Worm (Caenorhabditis elegans) whole organism, L4 larva: ENCODE data around the gene cyp-35B2.
A peak's percentile ranks its signal among the peaks of the same experiment; 100 is the strongest.

Experiments
- F26F4.8 ChIP-seq: fragments of 200-800 bp; sonication (Bioruptor generic); conservative IDR thresholded peaks from 2 replicates; pipeline ENCODE4 v1.3.6; 2022; ENCODE audit warnings: missing genetic modification characterization, missing compliant biosample characterization
- T20F7.1 ChIP-seq: fragments of 200-800 bp; sonication (Bioruptor generic); optimal IDR thresholded peaks from 2 replicates; lab custom pipeline; 2018; ENCODE audit warnings: mild to moderate bottlenecking, missing genetic modification characterization, missing compliant biosample characterization
- Y48G9A.11 ChIP-seq: fragments of 200-800 bp; sonication (Bioruptor generic); IDR thresholded peaks from 2 replicates; pipeline ENCODE4 v1.3.6; 2022; ENCODE audit warnings: missing genetic modification reagents, missing genetic modification characterization, missing compliant biosample characterization
- Y5F2A.4 ChIP-seq: fragments of 200-800 bp; sonication (Bioruptor generic); optimal IDR thresholded peaks from 2 replicates; lab custom pipeline; 2018; ENCODE audit warnings: mild to moderate bottlenecking, missing genetic modification characterization, missing compliant biosample characterization
- Y75B8A.6 ChIP-seq: fragments of 200-800 bp; sonication (Bioruptor generic); IDR thresholded peaks from 2 replicates; pipeline ENCODE4 v1.3.6; 2022; ENCODE audit warnings: missing genetic modification reagents, missing genetic modification characterization, missing compliant biosample characterization
- aha-1 ChIP-seq: fragments of 150-350 bp; peaks from one replicate; lab custom pipeline; 2014; ENCODE audit warnings: missing biosample characterization, missing genetic modification characterization
- aly-2 ChIP-seq: sonication (generic microtip); optimal IDR thresholded peaks from 2 replicates; lab custom pipeline; 2018; ENCODE audit warnings: missing biosample characterization, missing genetic modification characterization
- ama-1 ChIP-seq: fragments of 150-350 bp; optimal IDR thresholded peaks from 2 replicates; lab custom pipeline; 2014; ENCODE audit warnings: inconsistent platforms, mixed read lengths
- arid-1 ChIP-seq: fragments of 200-800 bp; sonication (Bioruptor generic); conservative IDR thresholded peaks from 2 replicates; pipeline ENCODE4 v1.3.6; 2022; ENCODE audit warnings: missing genetic modification reagents, missing genetic modification characterization, missing compliant biosample characterization
- attf-4 ChIP-seq: sonication (generic microtip); optimal IDR thresholded peaks from 3 replicates; lab custom pipeline; 2017; ENCODE audit warnings: missing biosample characterization, missing genetic modification characterization
- ceh-20 ChIP-seq: fragments of 200-800 bp; sonication (Bioruptor generic); IDR thresholded peaks from 2 replicates; pipeline ENCODE4 v1.3.6; 2022; ENCODE audit warnings: missing genetic modification reagents, missing genetic modification characterization, missing compliant biosample characterization
- ceh-32 ChIP-seq: sonication (generic microtip); optimal IDR thresholded peaks from 2 replicates; lab custom pipeline; 2016; ENCODE audit warnings: mild to moderate bottlenecking, missing genetic modification characterization, missing compliant biosample characterization; ENCODE audit not compliant: poor library complexity
- ceh-82 ChIP-seq: sonication (generic microtip); optimal IDR thresholded peaks from 2 replicates; lab custom pipeline; 2017; ENCODE audit warnings: missing biosample characterization, missing genetic modification characterization
- ces-1 ChIP-seq: fragments of 150-350 bp; sonication (generic microtip); optimal IDR thresholded peaks from 4 replicates; lab custom pipeline; 2014; ENCODE audit warnings: missing biosample characterization, missing genetic modification reagents, missing genetic modification characterization
- dmd-6 ChIP-seq: fragments of 200-800 bp; sonication (Bioruptor generic); IDR thresholded peaks from 2 replicates; pipeline ENCODE4 v1.3.6; 2022; ENCODE audit warnings: missing genetic modification reagents, missing genetic modification characterization, missing compliant biosample characterization
- dmd-8 ChIP-seq: fragments of 200-800 bp; sonication (Bioruptor generic); IDR thresholded peaks from 2 replicates; pipeline ENCODE4 v1.3.6; 2022; ENCODE audit warnings: missing genetic modification characterization, missing compliant biosample characterization
- dpl-1 ChIP-seq: fragments of 150-350 bp; optimal IDR thresholded peaks from 2 replicates; lab custom pipeline; 2014; ENCODE audit warnings: missing biosample characterization, missing genetic modification reagents, missing genetic modification characterization
- duxl-1 ChIP-seq: sonication (generic microtip); optimal IDR thresholded peaks from 2 replicates; lab custom pipeline; 2016; ENCODE audit warnings: mild to moderate bottlenecking, missing genetic modification characterization, moderate library complexity, missing compliant biosample characterization; ENCODE audit not compliant: poor library complexity
- dve-1 ChIP-seq: sonication (generic microtip); optimal IDR thresholded peaks from 2 replicates; lab custom pipeline; 2017; ENCODE audit warnings: antibody characterized with exemption, mild to moderate bottlenecking, missing genetic modification characterization, missing compliant biosample characterization; ENCODE audit not compliant: insufficient read depth
- egl-43 ChIP-seq: fragments of 200-800 bp; sonication (Bioruptor generic); IDR thresholded peaks from 2 replicates; pipeline ENCODE4 v1.3.6; 2022; ENCODE audit warnings: missing genetic modification reagents, missing genetic modification characterization, missing compliant biosample characterization
- gei-8 ChIP-seq: fragments of 200-800 bp; sonication (Bioruptor generic); optimal IDR thresholded peaks from 2 replicates; lab custom pipeline; 2018; ENCODE audit warnings: mild to moderate bottlenecking, missing genetic modification characterization, missing compliant biosample characterization
- hlh-11 ChIP-seq: fragments of 200-800 bp; sonication (Bioruptor generic); optimal IDR thresholded peaks from 2 replicates; lab custom pipeline; 2018; ENCODE audit warnings: mild to moderate bottlenecking, missing genetic modification characterization, missing compliant biosample characterization
- hmg-1.1 ChIP-seq: fragments of 200-800 bp; sonication (Bioruptor generic); IDR thresholded peaks from 2 replicates; pipeline ENCODE4 v1.3.6; 2022; ENCODE audit warnings: missing genetic modification reagents, missing genetic modification characterization, missing compliant biosample characterization
- lim-7 ChIP-seq: fragments of 200-800 bp; sonication (Bioruptor generic); IDR thresholded peaks from 2 replicates; pipeline ENCODE4 v1.3.6; 2022; ENCODE audit warnings: missing genetic modification characterization, missing compliant biosample characterization
- lin-39 ChIP-seq: fragments of 150-350 bp; optimal IDR thresholded peaks from 2 replicates; lab custom pipeline; 2014; ENCODE audit warnings: missing biosample characterization, missing genetic modification reagents, missing genetic modification characterization
- mep-1 ChIP-seq: fragments of 150-350 bp; sonication (generic microtip); optimal IDR thresholded peaks from 3 replicates; lab custom pipeline; 2014; ENCODE audit warnings: missing biosample characterization, missing genetic modification characterization
- mxl-2 ChIP-seq: fragments of 200-800 bp; sonication (Bioruptor generic); conservative IDR thresholded peaks from 2 replicates; pipeline ENCODE4 v1.3.6; 2022; ENCODE audit warnings: missing genetic modification reagents, missing genetic modification characterization, missing compliant biosample characterization
- nhr-10 ChIP-seq: fragments of 150-350 bp; optimal IDR thresholded peaks from 2 replicates; lab custom pipeline; 2014; ENCODE audit warnings: missing biosample characterization, missing genetic modification characterization
- nhr-102 ChIP-seq: sonication (generic microtip); optimal IDR thresholded peaks from 2 replicates; lab custom pipeline; 2016; ENCODE audit warnings: mild to moderate bottlenecking, missing genetic modification characterization, moderate library complexity, missing compliant biosample characterization
- nhr-111 ChIP-seq: fragments of 200-800 bp; sonication (Bioruptor generic); optimal IDR thresholded peaks from 2 replicates; lab custom pipeline; 2018; ENCODE audit warnings: mild to moderate bottlenecking, missing genetic modification characterization, missing compliant biosample characterization
- nhr-237 ChIP-seq: sonication (generic microtip); optimal IDR thresholded peaks from 2 replicates; lab custom pipeline; 2017; ENCODE audit warnings: missing biosample characterization, missing genetic modification characterization
- nhr-25 ChIP-seq: sonication (generic microtip); optimal IDR thresholded peaks from 2 replicates; lab custom pipeline; 2017; ENCODE audit warnings: missing genetic modification characterization, mild to moderate bottlenecking, missing compliant biosample characterization, antibody characterized with exemption, moderate library complexity, borderline replicate concordance; ENCODE audit not compliant: insufficient read depth
- nhr-28 ChIP-seq: fragments of 150-350 bp; optimal IDR thresholded peaks from 2 replicates; lab custom pipeline; 2014; ENCODE audit warnings: missing biosample characterization, missing genetic modification characterization
- nhr-6 ChIP-seq: fragments of 150-350 bp; optimal IDR thresholded peaks from 2 replicates; lab custom pipeline; 2014; ENCODE audit warnings: missing biosample characterization, missing genetic modification characterization
- nhr-76 ChIP-seq: fragments of 150-350 bp; optimal IDR thresholded peaks from 2 replicates; lab custom pipeline; 2014; ENCODE audit warnings: missing biosample characterization, missing genetic modification characterization
- pqm-1 ChIP-seq: sonication (generic microtip); optimal IDR thresholded peaks from 2 replicates; lab custom pipeline; 2017; ENCODE audit warnings: missing biosample characterization, missing genetic modification characterization
- saeg-2 ChIP-seq: fragments of 200-800 bp; sonication (Bioruptor generic); IDR thresholded peaks from 2 replicates; pipeline ENCODE4 v1.3.6; 2022; ENCODE audit warnings: missing genetic modification reagents, missing genetic modification characterization, missing compliant biosample characterization
- snpc-4 ChIP-seq: fragments of 150-350 bp; optimal IDR thresholded peaks from 2 replicates; lab custom pipeline; 2014; ENCODE audit warnings: missing biosample characterization, missing genetic modification characterization
- spr-1 ChIP-seq: sonication (generic microtip); optimal IDR thresholded peaks from 2 replicates; lab custom pipeline; 2016; ENCODE audit warnings: mild to moderate bottlenecking, missing genetic modification characterization, missing compliant biosample characterization
- spr-3 ChIP-seq: fragments of 200-800 bp; sonication (Bioruptor generic); optimal IDR thresholded peaks from 2 replicates; lab custom pipeline; 2018; ENCODE audit warnings: mild to moderate bottlenecking, missing genetic modification characterization, missing compliant biosample characterization
- tag-97 ChIP-seq: fragments of 200-800 bp; sonication (Bioruptor generic); IDR thresholded peaks from 2 replicates; pipeline ENCODE4 v1.3.6; 2022; ENCODE audit warnings: missing genetic modification characterization, missing compliant biosample characterization
- tra-1 ChIP-seq: fragments of 200-800 bp; sonication (Bioruptor generic); IDR thresholded peaks from 2 replicates; pipeline ENCODE4 v1.3.6; 2022; ENCODE audit warnings: missing genetic modification reagents, missing genetic modification characterization, missing compliant biosample characterization
- unc-62 ChIP-seq, 3 experiments: fragments of 150-350 bp in 1 of 3; sonication (generic microtip); optimal IDR thresholded peaks in 2 of 3; peaks in 1 of 3; 1 replicate in 1 of 3; 2 replicates in 2 of 3; lab custom pipeline; 2014 to 2017; ENCODE audit warnings: missing biosample characterization in 3 of 3, missing genetic modification characterization in 3 of 3, missing genetic modification reagents in 3 of 3, missing genotype in 1 of 3
- zag-1 ChIP-seq: fragments of 150-350 bp; optimal IDR thresholded peaks from 2 replicates; lab custom pipeline; 2014; ENCODE audit warnings: missing biosample characterization, missing genetic modification characterization
- zip-11 ChIP-seq: fragments of 200-800 bp; sonication (Bioruptor generic); IDR thresholded peaks from 2 replicates; pipeline ENCODE4 v1.3.6; 2022; ENCODE audit warnings: missing genetic modification characterization, missing compliant biosample characterization
- zip-2 ChIP-seq: fragments of 150-350 bp; optimal IDR thresholded peaks from 2 replicates; lab custom pipeline; 2014; ENCODE audit warnings: missing biosample characterization, missing genetic modification characterization
- ztf-11 ChIP-seq: fragments of 150-350 bp; optimal IDR thresholded peaks from 2 replicates; lab custom pipeline; 2014; ENCODE audit warnings: missing biosample characterization, missing genetic modification characterization

cyp-35B2 gene

DNA sequence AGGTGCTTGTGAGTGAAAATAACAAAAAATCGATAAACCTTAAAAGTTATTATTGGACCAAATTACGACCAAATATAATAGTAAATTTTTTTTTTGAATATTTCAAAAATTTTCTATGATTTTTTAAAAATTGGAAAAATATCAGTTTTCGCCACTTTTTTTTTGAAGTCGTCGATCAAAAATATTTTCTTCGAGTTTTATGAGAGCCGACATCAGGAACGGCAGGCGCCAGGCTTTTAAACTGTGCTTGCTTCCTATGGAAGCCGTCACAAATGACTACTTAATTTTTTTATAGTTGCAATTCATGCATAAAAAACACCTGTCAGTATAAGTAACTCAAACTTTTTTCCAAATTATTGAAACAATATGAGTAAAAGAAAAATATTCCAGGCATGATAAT is 38.5 kb upstream of the cyp-35B2 start:
- TF ChIP-seq ceh-82 (tag; lab: Kevin White, UChicago): no peak
- TF ChIP-seq unc-62 (GFP tag; optimal IDR thresholded peaks at IDR 0.05 in 1 of 2; lab: Kevin White, UChicago): peak in 1 of 2 experiments; percentile 93
- TF ChIP-seq unc-62 (tag; optimal IDR thresholded peaks at IDR 0.05; lab: Kevin White, UChicago): no peak

DNA sequence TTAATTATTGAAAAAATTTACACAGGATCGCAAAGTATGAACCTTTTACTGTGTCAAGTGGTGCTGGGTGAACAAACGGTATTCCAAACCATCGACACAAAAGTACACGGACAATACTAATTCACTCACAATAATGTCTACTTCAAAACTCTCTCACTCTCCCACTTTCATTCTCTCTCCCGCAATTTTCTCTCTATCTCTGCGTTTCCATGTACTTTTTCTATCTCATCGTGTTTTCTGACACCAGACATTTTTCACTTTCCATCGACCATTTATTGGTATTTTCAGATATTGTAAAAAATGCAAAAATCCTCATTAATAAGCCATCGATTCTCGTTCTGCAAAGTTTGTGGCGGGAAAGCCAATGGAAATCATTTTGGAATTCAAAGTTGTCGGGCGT is 36.1 kb upstream of the cyp-35B2 start, which contains the start of gene nhr-156:
Gene nhr-156 (plus strand): TSS at position 266 of the 400 bp plus-strand sequence.
- no peak for TF ChIP-seq tra-1 (GFP tag; lab: Robert Waterston, UW)
- TF ChIP-seq Y75B8A.6: no peak
- TF ChIP-seq nhr-28 (tag; lab: Kevin White, UChicago): peak; percentile 0
- no peak for TF ChIP-seq aly-2 (tag; lab: Kevin White, UChicago)
- no peak for TF ChIP-seq zip-2
- no peak for TF ChIP-seq tag-97
- no peak for TF ChIP-seq nhr-111 (GFP tag; lab: Kevin White, UChicago)
- no peak for TF ChIP-seq F26F4.8
- no peak for TF ChIP-seq zag-1 (tag; lab: Kevin White, UChicago)
- TF ChIP-seq hlh-11 (tag; lab: Kevin White, UChicago): no peak
- TF ChIP-seq pqm-1: peak; percentile 3
- no peak for TF ChIP-seq dve-1
- no peak for TF ChIP-seq nhr-102 (tag; lab: Kevin White, UChicago)
- TF ChIP-seq duxl-1 (tag; lab: Kevin White, UChicago): peak; percentile 81

DNA sequence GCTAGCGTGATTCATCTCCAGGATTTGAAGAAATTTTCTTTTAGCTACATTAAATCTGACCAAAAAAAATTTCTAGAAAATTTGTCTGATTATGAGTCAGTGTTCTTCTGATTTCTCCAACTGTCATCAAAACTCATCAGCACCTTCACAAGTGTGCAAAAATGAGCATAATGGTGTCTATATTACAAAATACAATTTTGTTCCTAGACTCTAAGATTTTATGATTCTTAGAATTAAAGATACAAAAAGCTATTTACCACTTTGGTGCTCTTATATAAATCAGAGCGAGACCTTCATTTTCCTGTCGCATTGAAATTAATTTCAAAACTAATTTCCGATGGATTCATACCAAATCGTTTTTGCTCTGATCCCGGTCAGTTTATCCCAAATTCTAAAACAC is 29.5 kb upstream of the cyp-35B2 start, which contains the start of gene srx-68:
Gene srx-68 (plus strand): TSS at position 301 of the 400 bp plus-strand sequence.
- TF ChIP-seq nhr-6 (no peak), spr-1 (no peak), gei-8 (GFP tag; lab: Kevin White, UChicago) (no peak), ceh-32 (tag; lab: Kevin White, UChicago) (no peak), zag-1 (tag; lab: Kevin White, UChicago) (no peak), Y5F2A.4 (no peak)

ce11 chrV:3913131-3913530 is 28.8 kb upstream of the cyp-35B2 start:
- TF ChIP-seq attf-4 (no peak), dmd-6 (GFP tag; lab: Robert Waterston, UW) (no peak), nhr-25 (tag; lab: Kevin White, UChicago) (no peak), ces-1 (GFP tag; lab: Kevin White, UChicago) (no peak), nhr-76 (no peak), mxl-2 (GFP tag; lab: Robert Waterston, UW) (no peak), saeg-2 (GFP tag; lab: Robert Waterston, UW) (no peak), ztf-11 (no peak), zip-11 (GFP tag; lab: Robert Waterston, UW) (no peak), ceh-20 (GFP tag; lab: Robert Waterston, UW) (no peak), lin-39 (tag; lab: Kevin White, UChicago) (no peak), arid-1 (GFP tag; lab: Robert Waterston, UW) (no peak), nhr-10 (tag; lab: Kevin White, UChicago) (no peak), unc-62 (GFP tag; optimal IDR thresholded peaks at IDR 0.05 in 1 of 2; lab: Kevin White, UChicago) (peak in 1 of 2 experiments; percentile 29), unc-62 (tag; optimal IDR thresholded peaks at IDR 0.05; lab: Kevin White, UChicago) (no peak), Y5F2A.4 (no peak), dpl-1 (no peak), nhr-237 (no peak), lim-7 (GFP tag; lab: Robert Waterston, UW) (no peak), T20F7.1 (GFP tag; lab: Kevin White, UChicago) (no peak), Y48G9A.11 (GFP tag; lab: Robert Waterston, UW) (no peak), mep-1 (tag; lab: Kevin White, UChicago) (no peak), Y75B8A.6 (no peak), ama-1 (no peak), egl-43 (0 out of 2 replicates have a peak, but pooled peaks have one; percentile 9), dmd-8 (GFP tag; lab: Robert Waterston, UW) (no peak), snpc-4 (tag; lab: Kevin White, UChicago) (no peak), spr-3 (GFP tag; lab: Kevin White, UChicago) (no peak), hmg-1.1 (GFP tag; lab: Robert Waterston, UW) (no peak), aha-1 (tag; lab: Kevin White, UChicago) (peak; percentile 76)
